Fruit fly (Drosophila melanogaster): ENCODE measurements around the gene CG8757.

The CG8757 gene

DNA sequence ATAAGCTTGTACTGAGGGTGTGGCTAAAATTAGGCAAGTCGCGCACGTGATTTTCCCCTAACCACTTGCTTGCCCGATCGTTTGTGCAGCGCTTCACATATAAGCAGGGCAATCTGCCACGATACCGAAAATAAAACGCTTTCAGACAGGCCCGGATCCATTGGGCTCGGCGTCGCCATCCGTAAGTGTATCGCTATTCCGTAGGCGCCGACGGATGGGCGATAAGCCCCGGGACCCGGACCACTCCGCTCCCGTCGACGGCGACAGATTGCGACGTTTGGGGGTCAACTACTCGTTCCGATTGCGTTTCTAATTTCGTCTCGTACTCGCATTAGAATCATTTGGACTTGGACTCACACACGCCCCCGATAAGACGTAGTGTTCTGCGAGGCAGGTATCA, 20.4 kb upstream of the CG8757 start:
- TF ChIP-seq Gug (GFP tag; IDR thresholded peaks at IDR 0.05) (peak; percentile 65), dsx (GFP tag; optimal IDR thresholded peaks at IDR 0.05; ENCODE audit: poor library complexity, severe bottlenecking) (no peak), Ets96B (tag; optimal IDR thresholded peaks at IDR 0.05) (no peak), dac (GFP tag; optimal IDR thresholded peaks at IDR 0.05) (peak; percentile 24), svp (GFP tag) (peak; percentile 93), CG31627 (GFP tag; optimal IDR thresholded peaks at IDR 0.05) (peak; percentile 55), CG11294 (GFP tag; IDR thresholded peaks at IDR 0.05) (0 out of 2 replicates have a peak, but pooled peaks have one; percentile 29), Smox (GFP tag; optimal IDR thresholded peaks at IDR 0.05) (peak; percentile 25), OdsH (GFP tag; optimal IDR thresholded peaks at IDR 0.05) (peak; percentile 25), CG32006 (GFP tag; optimal IDR thresholded peaks at IDR 0.05) (peak; percentile 18), spab (GFP tag; optimal IDR thresholded peaks at IDR 0.05) (no peak), net (GFP tag; optimal IDR thresholded peaks at IDR 0.05) (peak; percentile 54), eg (GFP tag; IDR thresholded peaks at IDR 0.05) (peak; percentile 49; the same call in 1 of the 3 replicates), CG7368 (GFP tag; optimal IDR thresholded peaks at IDR 0.05) (no peak), Met (GFP tag; optimal IDR thresholded peaks at IDR 0.05) (peak; percentile 21), achi (GFP tag; optimal IDR thresholded peaks at IDR 0.05) (peak; percentile 4), CG8119 (GFP tag; IDR thresholded peaks at IDR 0.05) (0 out of 3 replicates have a peak, but pooled peaks have one; percentile 35), Hr4 (GFP tag; optimal IDR thresholded peaks at IDR 0.05) (peak; percentile 55), Hr39 (GFP tag; optimal IDR thresholded peaks at IDR 0.05) (peak; percentile 33), CG3919 (GFP tag; optimal IDR thresholded peaks at IDR 0.05) (no peak)

- TF ChIP-seq acj6 (GFP tag; optimal IDR thresholded peaks at IDR 0.05): no peak
- peak; percentile 48 for TF ChIP-seq svp (GFP tag)
Measured at dm6 chr3L:13859688-13860373, 17.8 kb upstream of the CG8757 start.

- TF ChIP-seq dsx (GFP tag; optimal IDR thresholded peaks at IDR 0.05; ENCODE audit: poor library complexity, severe bottlenecking): no peak
- TF ChIP-seq CG6808 (GFP tag; optimal IDR thresholded peaks at IDR 0.05): no peak
- no peak for TF ChIP-seq Gug (GFP tag; IDR thresholded peaks at IDR 0.05)
- TF ChIP-seq Sox102F (GFP tag; optimal IDR thresholded peaks at IDR 0.05): no peak
- no peak for TF ChIP-seq fd59A (GFP tag; optimal IDR thresholded peaks at IDR 0.05)
- no peak for TF ChIP-seq CG11762 (GFP tag; optimal IDR thresholded peaks at IDR 0.05; ENCODE audit: insufficient read depth)
- no peak for TF ChIP-seq Hr38 (GFP tag; optimal IDR thresholded peaks at IDR 0.05)
- TF ChIP-seq CG6792 (GFP tag; optimal IDR thresholded peaks at IDR 0.05): no peak
- TF ChIP-seq Eip75B (GFP tag; optimal IDR thresholded peaks at IDR 0.05): no peak
- TF ChIP-seq CG3032 (tag; optimal IDR thresholded peaks at IDR 0.05): no peak
- TF ChIP-seq CG16779 (tag; optimal IDR thresholded peaks at IDR 0.05): no peak
Measured at dm6 chr3L:13845754-13846153, 3.7 kb upstream of the CG8757 start, which contains the start of gene Hml. TSS of gene Hml (plus strand) at chr3L:13846054.

DNA sequence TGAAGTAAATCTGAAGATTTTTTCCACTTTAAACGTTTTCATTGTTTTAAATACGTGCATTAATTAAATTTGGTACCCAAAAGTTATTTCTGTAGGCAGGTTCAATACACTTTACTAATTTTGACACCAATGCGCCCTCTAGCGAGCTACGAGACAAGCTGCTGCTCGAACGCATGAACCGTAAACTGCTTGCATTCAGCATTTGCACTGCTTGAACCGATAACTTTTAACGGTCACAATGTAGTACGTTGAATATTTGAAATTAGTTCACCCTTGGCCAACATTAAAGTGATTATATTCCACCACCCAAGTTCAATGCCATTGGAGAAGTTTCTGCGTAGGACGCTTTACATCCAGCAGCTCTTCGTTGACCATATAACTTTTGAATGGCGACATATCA, 3.3 kb upstream of the CG8757 start:
- TF ChIP-seq Blimp-1 (GFP tag; optimal IDR thresholded peaks at IDR 0.05) (no peak), CG31627 (GFP tag; optimal IDR thresholded peaks at IDR 0.05) (peak; percentile 1), Ets96B (tag; optimal IDR thresholded peaks at IDR 0.05) (no peak)

dm6 chr3L:13843356-13843755, 1.3 kb upstream of the CG8757 start, which contains the start of gene Tsp68C:
TSS of gene Tsp68C (plus strand) at chr3L:13843656.
- TF ChIP-seq esn (GFP tag; optimal IDR thresholded peaks at IDR 0.05) (no peak), topi (GFP tag; optimal IDR thresholded peaks at IDR 0.05) (no peak), CG8119 (GFP tag; IDR thresholded peaks at IDR 0.05) (no peak), CG3919 (GFP tag; optimal IDR thresholded peaks at IDR 0.05) (no peak), Eip93F (GFP tag; optimal IDR thresholded peaks at IDR 0.05) (no peak), CG8632 (GFP tag; optimal IDR thresholded peaks at IDR 0.05) (no peak), CG4318 (GFP tag; optimal IDR thresholded peaks at IDR 0.05) (no peak), lz (GFP tag; optimal IDR thresholded peaks at IDR 0.05) (no peak), eg (GFP tag; IDR thresholded peaks at IDR 0.05) (no peak), CG15336 (GFP tag; IDR thresholded peaks at IDR 0.05) (no peak)

All from whole organism, prepupa.